Fruit fly (Drosophila melanogaster) whole organism, embryonic: ENCODE measurements around the gene Hrb98DE.

Experiments used
- B-H1 ChIP-seq: fragments of 200-800 bp; sonication (Bioruptor generic); IDR thresholded peaks from 3 replicates; pipeline ENCODE4 v1.3.6; 2022; ENCODE audit warnings: missing biosample characterization, missing genetic modification characterization
- CG10321 ChIP-seq: fragments of 200-800 bp; sonication (Bioruptor generic); IDR thresholded peaks from 2 replicates; pipeline ENCODE4 v1.3.6; 2022; ENCODE audit warnings: missing biosample characterization, missing genetic modification characterization
- CG10565 ChIP-seq: fragments of 200-800 bp; sonication (Bioruptor generic); optimal IDR thresholded peaks from 3 replicates; lab custom pipeline; 2016; ENCODE audit warnings: missing biosample characterization, mild to moderate bottlenecking, missing genetic modification characterization
- CG10979 ChIP-seq: fragments of 200-800 bp; sonication (Bioruptor generic); optimal IDR thresholded peaks from 2 replicates; lab custom pipeline; 2018; ENCODE audit warnings: missing biosample characterization, mild to moderate bottlenecking, missing genetic modification characterization, moderate library complexity
- CG11085 ChIP-seq: fragments of 200-800 bp; sonication (Bioruptor generic); IDR thresholded peaks from 2 replicates; pipeline ENCODE4 v1.3.6; 2022; ENCODE audit warnings: missing biosample characterization, missing genetic modification characterization
- CG13296 ChIP-seq: fragments of 200-800 bp; sonication (Bioruptor generic); optimal IDR thresholded peaks from 3 replicates; lab custom pipeline; 2018; ENCODE audit warnings: missing biosample characterization, mild to moderate bottlenecking, missing genetic modification characterization
- CG15011 ChIP-seq: fragments of 200-800 bp; sonication (Bioruptor generic); optimal IDR thresholded peaks from 3 replicates; lab custom pipeline; 2018; ENCODE audit warnings: missing biosample characterization, mild to moderate bottlenecking, missing genetic modification characterization
- CG15601 ChIP-seq: fragments of 200-800 bp; sonication (Bioruptor generic); optimal IDR thresholded peaks from 3 replicates; lab custom pipeline; 2019; ENCODE audit warnings: missing biosample characterization, mild to moderate bottlenecking, missing genetic modification characterization, moderate library complexity
- CG17359 ChIP-seq: fragments of 200-800 bp; sonication (Bioruptor generic); optimal IDR thresholded peaks from 3 replicates; lab custom pipeline; 2018; ENCODE audit warnings: missing biosample characterization, mild to moderate bottlenecking, missing genetic modification characterization, moderate library complexity
- CG17361 ChIP-seq: fragments of 200-800 bp; sonication (Bioruptor generic); IDR thresholded peaks from 3 replicates; pipeline ENCODE4 v1.3.6; 2022; ENCODE audit warnings: missing biosample characterization, missing genetic modification characterization
- CG1792 ChIP-seq: fragments of 200-800 bp; sonication (Bioruptor generic); optimal IDR thresholded peaks from 2 replicates; lab custom pipeline; 2016; ENCODE audit warnings: missing biosample characterization, missing genetic modification characterization
- CG2199 ChIP-seq: fragments of 200-800 bp; sonication (Bioruptor generic); IDR thresholded peaks from 3 replicates; pipeline ENCODE4 v1.3.6; 2022; ENCODE audit warnings: missing biosample characterization, missing genetic modification characterization
- CG31224 ChIP-seq: fragments of 200-800 bp; sonication (Bioruptor generic); IDR thresholded peaks from 2 replicates; pipeline ENCODE4 v1.3.6; 2022; ENCODE audit warnings: missing biosample characterization, missing genetic modification characterization
- CG4282 ChIP-seq: fragments of 200-800 bp; sonication (Bioruptor generic); optimal IDR thresholded peaks from 2 replicates; lab custom pipeline; 2016; ENCODE audit warnings: missing biosample characterization, missing genetic modification characterization
- CG7372 ChIP-seq: fragments of 200-800 bp; sonication (Bioruptor generic); IDR thresholded peaks from 2 replicates; pipeline ENCODE4 v1.3.6; 2022; ENCODE audit warnings: missing biosample characterization, missing genetic modification characterization
- CG9215 ChIP-seq: fragments of 200-800 bp; sonication (Bioruptor generic); IDR thresholded peaks from 2 replicates; pipeline ENCODE4 v1.3.6; 2022; ENCODE audit warnings: missing biosample characterization, missing genetic modification characterization
- CG9797 ChIP-seq: fragments of 200-800 bp; sonication (Bioruptor generic); optimal IDR thresholded peaks from 3 replicates; lab custom pipeline; 2018; ENCODE audit warnings: missing biosample characterization, mild to moderate bottlenecking, missing genetic modification characterization
- D19B ChIP-seq: fragments of 200-800 bp; sonication (Bioruptor generic); optimal IDR thresholded peaks from 2 replicates; lab custom pipeline; 2017; ENCODE audit warnings: missing biosample characterization, mild to moderate bottlenecking, missing genetic modification characterization
- Dll ChIP-seq: fragments of 200-800 bp; sonication (Bioruptor generic); IDR thresholded peaks from 4 replicates; pipeline ENCODE4 v1.3.6; 2022; ENCODE audit warnings: missing biosample characterization, missing genetic modification characterization; ENCODE audit not compliant: partially characterized antibody
- ERR ChIP-seq: fragments of 200-800 bp; sonication (Bioruptor generic); optimal IDR thresholded peaks from 2 replicates; lab custom pipeline; 2016; ENCODE audit warnings: missing biosample characterization, missing genetic modification characterization
- Eip74EF ChIP-seq, 2 experiments: fragments of 200-800 bp in 1 of 2; fragments of >200 bp in 1 of 2; sonication (Bioruptor generic) in 1 of 2; optimal IDR thresholded peaks; 2 replicates each; lab custom pipeline; 2017 to 2019; ENCODE audit warnings: missing biosample characterization in 2 of 2, missing genetic modification characterization in 2 of 2, mild to moderate bottlenecking in 1 of 2, moderate library complexity in 1 of 2
- Ets97D ChIP-seq: fragments of 200-800 bp; sonication (Bioruptor generic); optimal IDR thresholded peaks from 3 replicates; lab custom pipeline; 2016; ENCODE audit warnings: missing biosample characterization, missing genetic modification characterization
- H15 ChIP-seq: fragments of 200-800 bp; sonication (Bioruptor generic); IDR thresholded peaks from 3 replicates; pipeline ENCODE4 v1.3.6; 2022; ENCODE audit warnings: missing biosample characterization, missing genetic modification characterization
- Max ChIP-seq: fragments of 200-800 bp; sonication (Bioruptor generic); optimal IDR thresholded peaks from 2 replicates; lab custom pipeline; 2016; ENCODE audit warnings: missing biosample characterization, mild to moderate bottlenecking, missing genetic modification characterization
- Oli ChIP-seq: fragments of 200-800 bp; sonication (Bioruptor generic); optimal IDR thresholded peaks from 2 replicates; lab custom pipeline; 2018; ENCODE audit warnings: missing biosample characterization, mild to moderate bottlenecking, missing genetic modification characterization, moderate library complexity
- Optix ChIP-seq: fragments of 200-800 bp; sonication (Bioruptor generic); IDR thresholded peaks from 3 replicates; pipeline ENCODE4 v1.3.6; 2022; ENCODE audit warnings: missing biosample characterization, missing genetic modification characterization
- Ptx1 ChIP-seq: fragments of 200-800 bp; sonication (Bioruptor generic); IDR thresholded peaks from 2 replicates; pipeline ENCODE4 v1.3.6; 2022; ENCODE audit warnings: missing biosample characterization, missing genetic modification characterization
- Tbp ChIP-seq: fragments of >200 bp; optimal IDR thresholded peaks from 2 replicates; lab custom pipeline; 2018; ENCODE audit warnings: missing biosample characterization, missing genetic modification characterization
- ash1 ChIP-seq: fragments of 200-800 bp; sonication (Bioruptor generic); optimal IDR thresholded peaks from 2 replicates; lab custom pipeline; 2018; ENCODE audit warnings: missing biosample characterization, mild to moderate bottlenecking, missing genetic modification characterization
- bsh ChIP-seq, 2 experiments: fragments of 200-800 bp; sonication (Bioruptor generic); optimal IDR thresholded peaks; 2 replicates each; lab custom pipeline; 2017 to 2018; ENCODE audit warnings: mild to moderate bottlenecking in 2 of 2, missing biosample characterization in 2 of 2, missing genetic modification characterization in 2 of 2, moderate library complexity in 1 of 2
- cad ChIP-seq: fragments of >200 bp; optimal IDR thresholded peaks from 2 replicates; lab custom pipeline; 2017; ENCODE audit warnings: missing biosample characterization, missing genetic modification characterization
- chif ChIP-seq, 2 experiments: fragments of 200-800 bp; sonication (Bioruptor generic); optimal IDR thresholded peaks; 3 replicates each; lab custom pipeline; 2016; ENCODE audit warnings: missing biosample characterization in 2 of 2, missing genetic modification characterization in 2 of 2
- emc ChIP-seq: fragments of 200-800 bp; sonication (Bioruptor generic); optimal IDR thresholded peaks from 2 replicates; lab custom pipeline; 2016; ENCODE audit warnings: missing biosample characterization, missing genetic modification characterization
- exex ChIP-seq: fragments of 200-800 bp; sonication (Bioruptor generic); optimal IDR thresholded peaks from 4 replicates; lab custom pipeline; 2018; ENCODE audit warnings: missing biosample characterization, mild to moderate bottlenecking, missing genetic modification characterization, moderate library complexity
- fd3F ChIP-seq: fragments of 200-800 bp; sonication (Bioruptor generic); optimal IDR thresholded peaks from 2 replicates; lab custom pipeline; 2018; ENCODE audit warnings: missing biosample characterization, mild to moderate bottlenecking, missing genetic modification characterization, moderate library complexity
- grau ChIP-seq: fragments of 200-800 bp; optimal IDR thresholded peaks from 3 replicates; lab custom pipeline; 2019; ENCODE audit warnings: missing biosample characterization, mild to moderate bottlenecking, missing genetic modification characterization, moderate library complexity
- gsb-n ChIP-seq: fragments of 200-800 bp; sonication (Bioruptor generic); optimal IDR thresholded peaks from 3 replicates; lab custom pipeline; 2018; ENCODE audit warnings: missing biosample characterization, mild to moderate bottlenecking, missing genetic modification characterization
- klu ChIP-seq: fragments of 200-800 bp; sonication (Bioruptor generic); IDR thresholded peaks from 2 replicates; pipeline ENCODE4 v1.3.6; 2022; ENCODE audit warnings: missing biosample characterization, missing genetic modification characterization
- lab ChIP-seq: fragments of 200-800 bp; sonication (Bioruptor generic); optimal IDR thresholded peaks from 3 replicates; lab custom pipeline; 2017; ENCODE audit warnings: missing biosample characterization, missing genetic modification characterization, mild to moderate bottlenecking, moderate library complexity, missing genetic modification reagents
- lilli ChIP-seq: fragments of 200-800 bp; sonication (Bioruptor generic); optimal IDR thresholded peaks from 3 replicates; lab custom pipeline; 2016; ENCODE audit warnings: missing biosample characterization, missing genetic modification characterization
- odd ChIP-seq: fragments of 200-800 bp; sonication (Bioruptor generic); optimal IDR thresholded peaks from 2 replicates; lab custom pipeline; 2017; ENCODE audit warnings: missing biosample characterization, mild to moderate bottlenecking, missing genetic modification characterization
- peb ChIP-seq: fragments of 200-800 bp; sonication (Bioruptor generic); IDR thresholded peaks from 2 replicates; pipeline ENCODE4 v1.3.6; 2022; ENCODE audit warnings: missing biosample characterization, missing genetic modification characterization
- phol ChIP-seq: fragments of 200-800 bp; sonication (Bioruptor generic); optimal IDR thresholded peaks from 3 replicates; lab custom pipeline; 2018; ENCODE audit warnings: missing biosample characterization, mild to moderate bottlenecking, missing genetic modification characterization, moderate library complexity
- repo ChIP-seq: fragments of 200-800 bp; sonication (Bioruptor generic); optimal IDR thresholded peaks from 2 replicates; lab custom pipeline; 2016; ENCODE audit warnings: missing biosample characterization, missing genetic modification characterization
- salm ChIP-seq: fragments of 200-800 bp; sonication (Bioruptor generic); optimal IDR thresholded peaks from 2 replicates; lab custom pipeline; 2018; ENCODE audit warnings: missing biosample characterization, mild to moderate bottlenecking, missing genetic modification characterization
- seq ChIP-seq: fragments of 200-800 bp; sonication (Bioruptor generic); IDR thresholded peaks from 2 replicates; pipeline ENCODE4 v1.3.6; 2022; ENCODE audit warnings: missing biosample characterization, missing genetic modification characterization
- shn ChIP-seq: fragments of 200-800 bp; sonication (Bioruptor generic); optimal IDR thresholded peaks from 3 replicates; lab custom pipeline; 2016; ENCODE audit warnings: missing biosample characterization, missing genetic modification characterization
- slou ChIP-seq: fragments of 200-800 bp; sonication (Bioruptor generic); optimal IDR thresholded peaks from 3 replicates; lab custom pipeline; 2016; ENCODE audit warnings: missing biosample characterization, missing genetic modification characterization
- sr ChIP-seq: fragments of 200-800 bp; sonication (Bioruptor generic); IDR thresholded peaks from 3 replicates; pipeline ENCODE4 v1.3.6; 2022; ENCODE audit warnings: missing biosample characterization, missing genetic modification characterization
- vvl ChIP-seq: fragments of 200-800 bp; sonication (Bioruptor generic); IDR thresholded peaks from 2 replicates; pipeline ENCODE4 v1.3.6; 2022; ENCODE audit warnings: missing biosample characterization, missing genetic modification characterization
- z ChIP-seq: fragments of 200-800 bp; sonication (Bioruptor generic); IDR thresholded peaks from 3 replicates; pipeline ENCODE4 v1.3.6; 2022; ENCODE audit warnings: missing biosample characterization, missing genetic modification characterization

The Hrb98DE gene

DNA sequence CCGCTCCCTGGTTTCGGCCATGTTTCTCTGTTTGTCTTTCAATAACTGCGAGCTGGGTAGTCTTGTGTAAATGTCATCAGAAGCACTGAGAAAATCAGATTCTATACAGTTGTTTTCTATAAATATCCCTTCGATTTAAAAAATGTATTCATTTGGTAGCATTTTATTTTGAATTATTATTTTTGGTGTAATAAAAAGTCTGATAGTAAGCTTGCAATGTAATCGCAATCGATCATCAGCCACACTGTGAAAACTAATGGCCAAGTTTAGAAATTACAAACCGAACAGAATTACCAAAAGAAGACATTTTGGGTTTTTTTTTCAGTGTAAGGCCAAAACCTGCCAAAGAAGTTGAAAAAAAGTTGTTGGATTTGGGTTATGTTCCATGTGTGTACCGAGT is 21.2 kb downstream of the Hrb98DE start (continued):
- peak; percentile 16 for TF ChIP-seq CG17359 (tag; lab: Kevin White, UChicago)
- TF ChIP-seq CG31224: no peak
- no peak for TF ChIP-seq peb (GFP tag; lab: Robert Waterston, UW)
- no peak for TF ChIP-seq Ptx1 (GFP tag; lab: Robert Waterston, UW)
- TF ChIP-seq odd (GFP tag; lab: Kevin White, UChicago): no peak
- TF ChIP-seq CG9797 (GFP tag; lab: Kevin White, UChicago): no peak
- TF ChIP-seq seq (GFP tag; lab: Robert Waterston, UW): 0 out of 2 replicates have a peak, but pooled peaks have one; percentile 14
- no peak for TF ChIP-seq CG10321 (GFP tag; lab: Robert Waterston, UW)
- TF ChIP-seq z: no peak
- no peak for TF ChIP-seq bsh (GFP tag; optimal IDR thresholded peaks at IDR 0.05; lab: Kevin White, UChicago)
- no peak for TF ChIP-seq CG15011

DNA sequence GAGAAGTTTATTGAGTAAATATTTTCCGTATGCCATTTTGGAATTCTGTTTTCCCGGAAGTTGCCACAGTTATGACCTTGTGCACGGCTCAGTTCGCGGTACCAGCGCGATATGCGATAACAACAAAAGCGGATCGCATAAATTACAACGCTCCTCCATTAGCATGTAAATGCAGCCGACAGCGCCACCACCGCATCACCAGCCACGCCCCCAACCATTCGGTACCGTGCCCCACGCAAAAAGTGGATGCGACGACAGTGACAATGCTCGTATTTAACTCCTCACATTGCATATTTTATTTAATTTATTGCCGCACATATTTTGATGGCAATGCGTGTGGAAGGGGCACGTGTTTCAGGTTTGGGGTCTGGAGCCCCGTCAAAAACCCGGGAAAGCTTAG is 23.5 kb downstream of the Hrb98DE start:
- TF ChIP-seq chif (GFP tag; optimal IDR thresholded peaks at IDR 0.05; lab: Kevin White, UChicago) (no peak), peb (GFP tag; lab: Robert Waterston, UW) (no peak), sr (GFP tag; lab: Robert Waterston, UW) (peak; percentile 70; the same call in 2 of the 3 replicates), Max (GFP tag; lab: Kevin White, UChicago) (no peak), shn (GFP tag; lab: Kevin White, UChicago) (no peak), CG17361 (GFP tag; lab: Robert Waterston, UW) (no peak), CG1792 (GFP tag; lab: Kevin White, UChicago) (no peak), B-H1 (GFP tag; lab: Robert Waterston, UW) (no peak), ash1 (GFP tag; lab: Kevin White, UChicago) (no peak), lab (no peak), Eip74EF (GFP tag; optimal IDR thresholded peaks at IDR 0.05; lab: Kevin White, UChicago) (no peak), ERR (no peak), repo (GFP tag; lab: Kevin White, UChicago) (no peak), CG2199 (GFP tag; lab: Robert Waterston, UW) (no peak), CG4282 (GFP tag; lab: Kevin White, UChicago) (no peak), Optix (0 out of 3 replicates have a peak, but pooled peaks have one; percentile 30), cad (GFP tag; lab: Kevin White, UChicago) (no peak), lilli (GFP tag; lab: Kevin White, UChicago) (no peak), CG15601 (no peak), vvl (GFP tag; lab: Robert Waterston, UW) (peak; percentile 52; the same call in 1 of the 2 replicates), D19B (GFP tag; lab: Kevin White, UChicago) (no peak), emc (no peak), CG10565 (GFP tag; lab: Kevin White, UChicago) (no peak), Tbp (no peak), Dll (GFP tag; lab: Robert Waterston, UW) (no peak), CG7372 (no peak), CG11085 (GFP tag; lab: Robert Waterston, UW) (no peak)

DNA sequence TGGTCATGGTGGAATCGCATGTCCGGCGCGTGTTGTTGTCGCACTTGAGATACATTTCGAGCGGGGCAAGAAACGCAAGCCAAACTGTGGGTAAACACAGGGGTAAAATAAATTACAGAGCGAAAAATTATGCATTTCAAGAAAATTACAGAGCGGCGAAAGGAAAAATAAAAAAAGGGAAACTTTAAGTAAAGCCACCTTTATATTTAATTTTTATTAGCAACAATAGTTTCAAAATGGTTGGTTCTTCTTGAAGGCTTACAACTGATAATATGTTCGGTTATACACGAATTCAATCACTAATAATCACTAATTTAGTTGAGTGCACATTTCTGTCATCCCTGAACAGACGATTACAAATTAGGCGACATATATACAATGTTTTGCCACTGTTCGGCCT is 23.9 kb downstream of the Hrb98DE start:
- TF ChIP-seq H15 (no peak), fd3F (GFP tag; lab: Kevin White, UChicago) (no peak), exex (tag; lab: Kevin White, UChicago) (no peak), gsb-n (no peak), Oli (tag; lab: Kevin White, UChicago) (peak; percentile 57), Ets97D (GFP tag; lab: Kevin White, UChicago) (no peak), salm (tag; lab: Kevin White, UChicago) (no peak), CG13296 (GFP tag; lab: Kevin White, UChicago) (no peak), CG10979 (tag; lab: Kevin White, UChicago) (peak; percentile 22), grau (tag; lab: Kevin White, UChicago) (peak; percentile 33), phol (tag; lab: Kevin White, UChicago) (peak; percentile 43), CG9215 (GFP tag; lab: Robert Waterston, UW) (no peak), sr (GFP tag; lab: Robert Waterston, UW) (no peak), slou (GFP tag; lab: Kevin White, UChicago) (no peak), chif (GFP tag; optimal IDR thresholded peaks at IDR 0.05; lab: Kevin White, UChicago) (peak in 1 of 2 experiments; percentile 29), klu (GFP tag; lab: Robert Waterston, UW) (no peak)
